Fruit fly (Drosophila melanogaster) whole organism, embryonic: ENCODE results near the gene NijB.

Experiments
- CG14014 ChIP-seq: fragments of 200-800 bp; sonication (Bioruptor generic); IDR thresholded peaks from 2 replicates; pipeline ENCODE4 v1.3.6; 2022; ENCODE audit warnings: missing biosample characterization, missing genetic modification characterization
- Dip2 ChIP-seq: fragments of 200-800 bp; sonication (Bioruptor generic); IDR thresholded peaks from 2 replicates; pipeline ENCODE4 v1.3.6; 2022; ENCODE audit warnings: missing biosample characterization, missing genetic modification characterization
- Ptx1 ChIP-seq: fragments of 200-800 bp; sonication (Bioruptor generic); IDR thresholded peaks from 2 replicates; pipeline ENCODE4 v1.3.6; 2022; ENCODE audit warnings: missing biosample characterization, missing genetic modification characterization
- bigmax ChIP-seq: fragments of 200-800 bp; sonication (Bioruptor generic); optimal IDR thresholded peaks from 2 replicates; lab custom pipeline; 2018; ENCODE audit warnings: missing biosample characterization, mild to moderate bottlenecking, missing genetic modification characterization
- dpn ChIP-seq, 2 experiments: fragments of 200-800 bp; sonication (Bioruptor generic); optimal IDR thresholded peaks; 3 replicates each; lab custom pipeline; 2016; ENCODE audit warnings: missing biosample characterization in 2 of 2, missing genetic modification characterization in 2 of 2
- ind ChIP-seq: fragments of 200-800 bp; sonication (Bioruptor generic); optimal IDR thresholded peaks from 3 replicates; lab custom pipeline; 2016; ENCODE audit warnings: missing biosample characterization, missing genetic modification characterization
- nmo ChIP-seq: fragments of 200-800 bp; sonication (Bioruptor generic); optimal IDR thresholded peaks from 2 replicates; lab custom pipeline; 2018; ENCODE audit warnings: missing biosample characterization, mild to moderate bottlenecking, missing genetic modification characterization, moderate library complexity
- ttk ChIP-seq: fragments of 200-800 bp; sonication (Bioruptor generic); IDR thresholded peaks from 2 replicates; pipeline ENCODE4 v2.1.2; 2022; ENCODE audit warnings: missing biosample characterization, missing genetic modification characterization

DNA sequence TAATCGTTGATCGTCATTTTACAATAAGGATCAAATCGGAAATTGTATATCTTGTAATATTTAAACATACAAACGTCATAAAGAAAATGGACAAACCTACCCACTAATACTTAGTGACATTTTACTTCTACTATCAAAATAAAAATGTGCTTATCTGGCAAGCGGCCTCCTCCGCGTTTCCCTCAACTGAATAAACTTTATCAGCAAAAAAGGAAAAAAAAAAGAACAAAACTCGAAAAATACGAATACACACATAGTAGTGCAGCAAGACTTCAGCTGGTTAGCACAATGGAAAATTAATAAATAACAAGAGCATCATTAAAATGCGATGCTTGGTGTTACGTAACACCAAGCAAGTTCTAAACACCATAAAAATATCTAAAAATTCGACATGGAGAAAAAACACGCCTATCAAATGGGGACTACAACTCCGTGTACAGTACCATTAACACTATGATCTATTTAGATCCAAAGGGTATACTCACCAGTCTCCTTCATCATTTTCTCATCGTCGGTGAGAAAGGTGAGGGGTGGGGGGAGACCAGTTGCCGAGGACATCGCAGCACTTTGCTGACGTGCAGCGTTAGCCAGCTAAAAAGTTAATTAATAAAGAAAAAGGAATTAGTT lies 5.4 kb downstream of the NijB start:
- TF ChIP-seq Dip2 (no peak), nmo (GFP tag; lab: Kevin White, UChicago) (no peak), bigmax (GFP tag; lab: Kevin White, UChicago) (no peak), ttk (no peak), CG14014 (GFP tag; lab: Robert Waterston, UW) (no peak), ind (GFP tag; lab: Kevin White, UChicago) (no peak), Ptx1 (GFP tag; lab: Robert Waterston, UW) (no peak), dpn (GFP tag; optimal IDR thresholded peaks at IDR 0.05; lab: Kevin White, UChicago) (no peak)
